Worm (Caenorhabditis elegans): ENCODE data around the gene col-141.

The col-141 gene

ce11 chrV:6879490-6879889 is 50.0 kb downstream of the col-141 start:
- TF ChIP-seq mdl-1 (tag; optimal IDR thresholded peaks at IDR 0.05) (peak; percentile 48 to 53), aha-1 (tag) (peak; percentile 98), hlh-30 (tag; optimal IDR thresholded peaks at IDR 0.05; ENCODE audit: insufficient read depth) (peak; percentile 52), nhr-25 (tag; optimal IDR thresholded peaks at IDR 0.05; ENCODE audit: borderline replicate concordance, insufficient read depth) (peak; percentile 78), nhr-77 (tag; optimal IDR thresholded peaks at IDR 0.05) (peak; percentile 12), lsy-2 (tag; optimal IDR thresholded peaks at IDR 0.05) (peak; percentile 34 to 63), F44E2.7 (GFP tag; IDR thresholded peaks at IDR 0.05) (no peak), F37D6.2 (tag; optimal IDR thresholded peaks at IDR 0.05) (peak; percentile 69), hlh-11 (tag; optimal IDR thresholded peaks at IDR 0.05) (peak; percentile 79), ceh-28 (tag; optimal IDR thresholded peaks at IDR 0.05) (peak; percentile 84), dve-1 (tag; optimal IDR thresholded peaks at IDR 0.05; ENCODE audit: insufficient read depth) (peak; percentile 4), nhr-42 (GFP tag; IDR thresholded peaks at IDR 0.05) (no peak), hif-1 (tag; optimal IDR thresholded peaks at IDR 0.05) (peak in 1 of 2 experiments; percentile 60), hmg-1.1 (GFP tag; IDR thresholded peaks at IDR 0.05) (peak; percentile 85), rbr-2 (tag; optimal IDR thresholded peaks at IDR 0.05) (peak; percentile 89), unc-62 (GFP tag; optimal IDR thresholded peaks at IDR 0.05 in 1 of 2) (peak in 1 of 2 experiments; percentile 100), unc-62 (tag; optimal IDR thresholded peaks at IDR 0.05) (no peak), T26A8.4 (GFP tag; IDR thresholded peaks at IDR 0.05) (peak; percentile 38; the same call in 1 of the 2 replicates), dpl-1 (GFP tag; optimal IDR thresholded peaks at IDR 0.05) (no peak), mes-2 (tag; optimal IDR thresholded peaks at IDR 0.05; ENCODE audit: poor library complexity, severe bottlenecking) (peak; percentile 60), ceh-32 (tag; optimal IDR thresholded peaks at IDR 0.05; ENCODE audit: poor library complexity) (no peak), daf-16 (GFP tag; optimal IDR thresholded peaks at IDR 0.05) (peak in 1 of 2 experiments; percentile 62), daf-16 (tag; optimal IDR thresholded peaks at IDR 0.05) (no peak), zfp-2 (tag; optimal IDR thresholded peaks at IDR 0.05) (no peak), nhr-48 (tag; optimal IDR thresholded peaks at IDR 0.05) (peak; percentile 30), madf-9 (GFP tag; conservative IDR thresholded peaks at IDR 0.05) (0 out of 2 replicates have a peak, but pooled peaks have one; percentile 3), spr-1 (tag; optimal IDR thresholded peaks at IDR 0.05) (peak; percentile 60), egl-43 (GFP tag; IDR thresholded peaks at IDR 0.05) (peak; percentile 89), D1046.2 (GFP tag; IDR thresholded peaks at IDR 0.05) (no peak), ctbp-1 (GFP tag; IDR thresholded peaks at IDR 0.05) (peak; percentile 82), nhr-6 (tag; optimal IDR thresholded peaks at IDR 0.05) (peak; percentile 14), attf-4 (tag; optimal IDR thresholded peaks at IDR 0.05) (no peak), unc-39 (tag; optimal IDR thresholded peaks at IDR 0.05) (no peak), tra-1 (GFP tag; IDR thresholded peaks at IDR 0.05) (0 out of 2 replicates have a peak, but pooled peaks have one; percentile 46), fkh-10 (GFP tag; optimal IDR thresholded peaks at IDR 0.05) (peak; percentile 80), ceh-20 (GFP tag; IDR thresholded peaks at IDR 0.05) (0 out of 2 replicates have a peak, but pooled peaks have one; percentile 39), Y5F2A.4 (GFP tag; optimal IDR thresholded peaks at IDR 0.05) (no peak), nhr-11 (tag; optimal IDR thresholded peaks at IDR 0.05) (peak; percentile 44), mxl-3 (GFP tag; optimal IDR thresholded peaks at IDR 0.05) (peak; percentile 77), set-16 (GFP tag; IDR thresholded peaks at IDR 0.05) (peak; percentile 93), mep-1 (tag; optimal IDR thresholded peaks at IDR 0.05) (peak; percentile 80), nhr-28 (tag; optimal IDR thresholded peaks at IDR 0.05) (peak; percentile 49), lim-7 (GFP tag; IDR thresholded peaks at IDR 0.05) (no peak), zag-1 (tag; optimal IDR thresholded peaks at IDR 0.05) (peak; percentile 8), F26F4.8 (GFP tag; conservative IDR thresholded peaks at IDR 0.05) (no peak), dmd-9 (GFP tag; IDR thresholded peaks at IDR 0.05) (no peak), zip-11 (GFP tag; IDR thresholded peaks at IDR 0.05) (no peak), daf-8 (GFP tag; IDR thresholded peaks at IDR 0.05) (no peak), dmd-6 (GFP tag; IDR thresholded peaks at IDR 0.05) (peak; percentile 40; the same call in 1 of the 2 replicates)

Measured in whole organism, L4 larva.